Fruit fly (Drosophila melanogaster) Kc167 (cell line): ENCODE data around the gene nom.

Source experiments
- Sin3A ChIP-seq: fragments of >200 bp; optimal IDR thresholded peaks from 2 replicates; lab custom pipeline; 2018; ENCODE audit warnings: missing external identifiers
- h ChIP-seq: fragments of >200 bp; optimal IDR thresholded peaks from 3 replicates; lab custom pipeline; 2018; ENCODE audit warnings: missing external identifiers

DNA sequence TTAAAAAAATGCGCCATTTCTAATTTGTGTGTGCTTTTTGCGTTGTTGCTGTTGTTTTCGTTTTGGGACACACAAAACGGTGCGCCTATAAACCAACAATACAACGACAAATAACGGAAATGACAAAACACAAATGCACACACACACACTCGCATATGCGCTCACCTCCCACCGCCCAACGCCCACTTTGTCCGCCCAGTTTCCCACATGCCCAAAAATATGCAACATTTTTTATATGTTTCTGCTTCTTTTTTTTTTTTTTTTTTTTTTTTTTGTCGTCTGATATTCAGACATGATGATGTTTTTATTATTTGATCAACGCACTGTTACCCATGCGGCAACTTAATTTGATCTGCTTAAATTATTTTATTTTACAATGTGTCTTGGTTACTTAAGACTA is 15.8 kb upstream of the nom start:
- no peak for TF ChIP-seq Sin3A (lab: Kevin White, UChicago)
- no peak for TF ChIP-seq h
